Worm (Caenorhabditis elegans): ENCODE measurements around the gene srh-296.

- TF ChIP-seq sptf-1 (tag; optimal IDR thresholded peaks at IDR 0.05) (no peak), nhr-76 (tag; optimal IDR thresholded peaks at IDR 0.05) (no peak), unc-62 (GFP tag; optimal IDR thresholded peaks at IDR 0.05) (no peak), nhr-237 (tag; optimal IDR thresholded peaks at IDR 0.05) (no peak), drap-1 (GFP tag; optimal IDR thresholded peaks at IDR 0.05) (no peak), pha-4 (tag; optimal IDR thresholded peaks at IDR 0.05) (no peak), unc-39 (tag; optimal IDR thresholded peaks at IDR 0.05) (no peak), blmp-1 (tag; optimal IDR thresholded peaks at IDR 0.05) (no peak), nhr-28 (tag; optimal IDR thresholded peaks at IDR 0.05) (no peak), hlh-1 (tag; optimal IDR thresholded peaks at IDR 0.05) (no peak), mab-5 (tag; optimal IDR thresholded peaks at IDR 0.05) (no peak), snpc-4 (tag; optimal IDR thresholded peaks at IDR 0.05) (no peak), mep-1 (tag; optimal IDR thresholded peaks at IDR 0.05) (no peak)
These were observed 20.0 kb upstream of the srh-296 start, which contains the start of gene srh-290 for ce11 chrV:17790191-17790590.
